Fruit fly (Drosophila melanogaster) whole organism, embryonic: ENCODE measurements around the gene sesB.

ENCODE experiments used
- Blimp-1 ChIP-seq: fragments of 200-800 bp; sonication (Bioruptor generic); optimal IDR thresholded peaks from 3 replicates; lab custom pipeline; 2018; ENCODE audit warnings: missing biosample characterization, missing genetic modification characterization, mild to moderate bottlenecking, moderate library complexity, missing genetic modification reagents
- CG12299 ChIP-seq: fragments of 200-800 bp; sonication (Bioruptor generic); optimal IDR thresholded peaks from 2 replicates; lab custom pipeline; 2018; ENCODE audit warnings: missing biosample characterization, mild to moderate bottlenecking, missing genetic modification characterization
- CG14441 ChIP-seq: fragments of 200-800 bp; sonication (Bioruptor generic); IDR thresholded peaks from 2 replicates; pipeline ENCODE4 v1.3.6; 2022; ENCODE audit warnings: missing biosample characterization, missing genetic modification characterization
- CG14710 ChIP-seq: fragments of 200-800 bp; sonication (Bioruptor generic); optimal IDR thresholded peaks from 3 replicates; lab custom pipeline; 2019; ENCODE audit warnings: missing biosample characterization, mild to moderate bottlenecking, missing genetic modification characterization, moderate library complexity
- CG1647 ChIP-seq: fragments of 200-800 bp; sonication (Bioruptor generic); optimal IDR thresholded peaks from 3 replicates; lab custom pipeline; 2016; ENCODE audit warnings: missing biosample characterization, missing genetic modification characterization
- CG17385 ChIP-seq: fragments of 200-800 bp; sonication (Bioruptor generic); optimal IDR thresholded peaks from 3 replicates; lab custom pipeline; 2018; ENCODE audit warnings: missing biosample characterization, mild to moderate bottlenecking, missing genetic modification characterization
- CG17912 ChIP-seq: fragments of 200-800 bp; sonication (Bioruptor generic); optimal IDR thresholded peaks from 2 replicates; lab custom pipeline; 2018; ENCODE audit warnings: missing biosample characterization, mild to moderate bottlenecking, missing genetic modification characterization
- CG2875 ChIP-seq: fragments of 200-800 bp; sonication (Bioruptor generic); optimal IDR thresholded peaks from 2 replicates; lab custom pipeline; 2017; ENCODE audit warnings: missing biosample characterization, mild to moderate bottlenecking, missing genetic modification characterization, missing genetic modification reagents
- CG30431 ChIP-seq: fragments of 200-800 bp; sonication (Bioruptor generic); optimal IDR thresholded peaks from 2 replicates; lab custom pipeline; 2017; ENCODE audit warnings: missing biosample characterization, missing genetic modification characterization
- CG3163 ChIP-seq: fragments of 200-800 bp; sonication (Bioruptor generic); optimal IDR thresholded peaks from 3 replicates; lab custom pipeline; 2016; ENCODE audit warnings: missing biosample characterization, missing genetic modification characterization
- CG34422 ChIP-seq: fragments of 200-800 bp; sonication (Bioruptor generic); IDR thresholded peaks from 3 replicates; pipeline ENCODE4 v1.3.6; 2022; ENCODE audit warnings: missing biosample characterization, missing genetic modification characterization
- CG4404 ChIP-seq: fragments of 200-800 bp; sonication (Bioruptor generic); IDR thresholded peaks from 2 replicates; pipeline ENCODE4 v1.3.6; 2022; ENCODE audit warnings: missing biosample characterization, missing genetic modification characterization
- CG5180 ChIP-seq: fragments of 200-800 bp; sonication (Bioruptor generic); optimal IDR thresholded peaks from 3 replicates; lab custom pipeline; 2017; ENCODE audit warnings: missing biosample characterization, missing genetic modification characterization, mild to moderate bottlenecking, moderate library complexity, missing genetic modification reagents
- CG6765 ChIP-seq: fragments of 200-800 bp; sonication (Bioruptor generic); optimal IDR thresholded peaks from 3 replicates; lab custom pipeline; 2017; ENCODE audit warnings: missing biosample characterization, mild to moderate bottlenecking, missing genetic modification characterization
- CG6854 ChIP-seq: fragments of 200-800 bp; sonication (Bioruptor generic); optimal IDR thresholded peaks from 3 replicates; lab custom pipeline; 2017; ENCODE audit warnings: missing biosample characterization, mild to moderate bottlenecking, missing genetic modification characterization
- CG7271 ChIP-seq: fragments of 200-800 bp; sonication (Bioruptor generic); optimal IDR thresholded peaks from 2 replicates; lab custom pipeline; 2018; ENCODE audit warnings: missing biosample characterization, mild to moderate bottlenecking, missing genetic modification characterization, moderate library complexity
- CG8089 ChIP-seq: fragments of 200-800 bp; sonication (Bioruptor generic); optimal IDR thresholded peaks from 3 replicates; lab custom pipeline; 2016; ENCODE audit warnings: missing biosample characterization, missing genetic modification characterization
- CG8765 ChIP-seq: fragments of 200-800 bp; sonication (Bioruptor generic); IDR thresholded peaks from 2 replicates; pipeline ENCODE4 v1.3.6; 2022; ENCODE audit warnings: missing biosample characterization, missing genetic modification characterization
- CG8924 ChIP-seq: fragments of 200-800 bp; optimal IDR thresholded peaks from 3 replicates; lab custom pipeline; 2019; ENCODE audit warnings: missing biosample characterization, mild to moderate bottlenecking, missing genetic modification characterization, moderate library complexity
- CG9797 ChIP-seq: fragments of 200-800 bp; sonication (Bioruptor generic); optimal IDR thresholded peaks from 3 replicates; lab custom pipeline; 2018; ENCODE audit warnings: missing biosample characterization, mild to moderate bottlenecking, missing genetic modification characterization
- Elba2 ChIP-seq: fragments of 200-800 bp; sonication (Bioruptor generic); optimal IDR thresholded peaks from 3 replicates; lab custom pipeline; 2016; ENCODE audit warnings: missing biosample characterization, missing genetic modification characterization
- Fer1 ChIP-seq: fragments of 200-800 bp; sonication (Bioruptor generic); optimal IDR thresholded peaks from 2 replicates; lab custom pipeline; 2017; ENCODE audit warnings: missing biosample characterization, mild to moderate bottlenecking, missing genetic modification characterization
- HmgZ ChIP-seq: fragments of 200-800 bp; sonication (Bioruptor generic); optimal IDR thresholded peaks from 2 replicates; lab custom pipeline; 2018; ENCODE audit warnings: missing biosample characterization, mild to moderate bottlenecking, missing genetic modification characterization
- MBD-R2 ChIP-seq: fragments of 200-800 bp; sonication (Bioruptor generic); IDR thresholded peaks from 2 replicates; pipeline ENCODE4 v1.3.6; 2022; ENCODE audit warnings: missing biosample characterization, missing genetic modification characterization
- Sox102F ChIP-seq: fragments of 200-800 bp; sonication (Bioruptor generic); optimal IDR thresholded peaks from 2 replicates; lab custom pipeline; 2018; ENCODE audit warnings: missing biosample characterization, mild to moderate bottlenecking, missing genetic modification characterization, moderate library complexity
- Spps ChIP-seq: fragments of 200-800 bp; sonication (Bioruptor generic); optimal IDR thresholded peaks from 2 replicates; lab custom pipeline; 2018; ENCODE audit warnings: missing biosample characterization, mild to moderate bottlenecking, missing genetic modification characterization
- al ChIP-seq: fragments of 200-800 bp; sonication (Bioruptor generic); IDR thresholded peaks from 2 replicates; pipeline ENCODE4 v1.3.6; 2022; ENCODE audit warnings: missing biosample characterization, missing genetic modification characterization
- bbx ChIP-seq: fragments of 200-800 bp; sonication (Bioruptor generic); IDR thresholded peaks from 2 replicates; pipeline ENCODE4 v1.3.6; 2022; ENCODE audit warnings: missing biosample characterization, missing genetic modification characterization; ENCODE audit not compliant: partially characterized antibody
- cad ChIP-seq: fragments of >200 bp; optimal IDR thresholded peaks from 2 replicates; lab custom pipeline; 2017; ENCODE audit warnings: missing biosample characterization, missing genetic modification characterization
- chn ChIP-seq: fragments of 200-800 bp; sonication (Bioruptor generic); optimal IDR thresholded peaks from 2 replicates; lab custom pipeline; 2016; ENCODE audit warnings: missing biosample characterization, missing genetic modification characterization
- ci ChIP-seq: fragments of 200-800 bp; sonication (Bioruptor generic); IDR thresholded peaks from 3 replicates; pipeline ENCODE4 v1.3.6; 2022; ENCODE audit warnings: missing biosample characterization, missing genetic modification characterization
- crp ChIP-seq, 2 experiments: fragments of 200-800 bp; sonication (Bioruptor generic); optimal IDR thresholded peaks; 2 replicates in 1 of 2; 3 replicates in 1 of 2; lab custom pipeline; 2017; ENCODE audit warnings: missing biosample characterization in 2 of 2, missing genetic modification characterization in 2 of 2, mild to moderate bottlenecking in 1 of 2, moderate library complexity in 1 of 2
- cwo ChIP-seq: fragments of 200-800 bp; sonication (Bioruptor generic); optimal IDR thresholded peaks from 3 replicates; lab custom pipeline; 2017; ENCODE audit warnings: missing biosample characterization, missing genetic modification characterization, mild to moderate bottlenecking, moderate library complexity, missing genetic modification reagents
- dmrt99B ChIP-seq: fragments of 200-800 bp; sonication (Bioruptor generic); optimal IDR thresholded peaks from 2 replicates; lab custom pipeline; 2018; ENCODE audit warnings: missing biosample characterization, mild to moderate bottlenecking, missing genetic modification characterization, moderate library complexity
- ems ChIP-seq: fragments of 200-800 bp; sonication (Bioruptor generic); optimal IDR thresholded peaks from 3 replicates; lab custom pipeline; 2016; ENCODE audit warnings: missing biosample characterization, missing genetic modification characterization
- esg ChIP-seq: fragments of 200-800 bp; sonication (Bioruptor generic); conservative IDR thresholded peaks from 2 replicates; pipeline ENCODE4 v1.3.6; 2022; ENCODE audit warnings: missing biosample characterization, missing genetic modification characterization
- fru ChIP-seq: fragments of >200 bp; optimal IDR thresholded peaks from 2 replicates; lab custom pipeline; 2017
- fu2 ChIP-seq: fragments of 200-800 bp; sonication (Bioruptor generic); optimal IDR thresholded peaks from 2 replicates; lab custom pipeline; 2016; ENCODE audit warnings: missing biosample characterization, missing genetic modification characterization
- grau ChIP-seq: fragments of 200-800 bp; optimal IDR thresholded peaks from 3 replicates; lab custom pipeline; 2019; ENCODE audit warnings: missing biosample characterization, mild to moderate bottlenecking, missing genetic modification characterization, moderate library complexity
- nom ChIP-seq: fragments of 200-800 bp; sonication (Bioruptor generic); optimal IDR thresholded peaks from 2 replicates; lab custom pipeline; 2017; ENCODE audit warnings: missing biosample characterization, missing genetic modification characterization, mild to moderate bottlenecking, moderate library complexity, missing genetic modification reagents
- org-1 ChIP-seq: fragments of 200-800 bp; sonication (Bioruptor generic); optimal IDR thresholded peaks from 2 replicates; lab custom pipeline; 2017; ENCODE audit warnings: missing biosample characterization, missing genetic modification characterization
- p53 ChIP-seq: fragments of 200-800 bp; sonication (Bioruptor generic); optimal IDR thresholded peaks from 2 replicates; lab custom pipeline; 2016; ENCODE audit warnings: missing biosample characterization, missing genetic modification characterization
- pum ChIP-seq: fragments of 200-800 bp; sonication (Bioruptor generic); optimal IDR thresholded peaks from 2 replicates; lab custom pipeline; 2016; ENCODE audit warnings: missing biosample characterization, missing genetic modification characterization
- repo ChIP-seq: fragments of 200-800 bp; sonication (Bioruptor generic); optimal IDR thresholded peaks from 2 replicates; lab custom pipeline; 2016; ENCODE audit warnings: missing biosample characterization, missing genetic modification characterization
- ro ChIP-seq: fragments of 200-800 bp; sonication (Bioruptor generic); IDR thresholded peaks from 2 replicates; pipeline ENCODE4 v1.3.6; 2022; ENCODE audit warnings: missing biosample characterization, missing genetic modification characterization
- sens ChIP-seq: fragments of 200-800 bp; sonication (Bioruptor generic); peaks from one replicate; lab custom pipeline; 2016; ENCODE audit warnings: missing biosample characterization, missing genetic modification characterization
- slou ChIP-seq: fragments of 200-800 bp; sonication (Bioruptor generic); optimal IDR thresholded peaks from 3 replicates; lab custom pipeline; 2016; ENCODE audit warnings: missing biosample characterization, missing genetic modification characterization
- unc-4 ChIP-seq: fragments of 200-800 bp; sonication (Bioruptor generic); IDR thresholded peaks from 2 replicates; pipeline ENCODE4 v1.3.6; 2022; ENCODE audit warnings: missing biosample characterization, missing genetic modification characterization; ENCODE audit not compliant: partially characterized antibody
- zf30C ChIP-seq: fragments of 200-800 bp; sonication (Bioruptor generic); optimal IDR thresholded peaks from 3 replicates; lab custom pipeline; 2018; ENCODE audit warnings: missing biosample characterization, mild to moderate bottlenecking, missing genetic modification characterization

Gene sesB

DNA sequence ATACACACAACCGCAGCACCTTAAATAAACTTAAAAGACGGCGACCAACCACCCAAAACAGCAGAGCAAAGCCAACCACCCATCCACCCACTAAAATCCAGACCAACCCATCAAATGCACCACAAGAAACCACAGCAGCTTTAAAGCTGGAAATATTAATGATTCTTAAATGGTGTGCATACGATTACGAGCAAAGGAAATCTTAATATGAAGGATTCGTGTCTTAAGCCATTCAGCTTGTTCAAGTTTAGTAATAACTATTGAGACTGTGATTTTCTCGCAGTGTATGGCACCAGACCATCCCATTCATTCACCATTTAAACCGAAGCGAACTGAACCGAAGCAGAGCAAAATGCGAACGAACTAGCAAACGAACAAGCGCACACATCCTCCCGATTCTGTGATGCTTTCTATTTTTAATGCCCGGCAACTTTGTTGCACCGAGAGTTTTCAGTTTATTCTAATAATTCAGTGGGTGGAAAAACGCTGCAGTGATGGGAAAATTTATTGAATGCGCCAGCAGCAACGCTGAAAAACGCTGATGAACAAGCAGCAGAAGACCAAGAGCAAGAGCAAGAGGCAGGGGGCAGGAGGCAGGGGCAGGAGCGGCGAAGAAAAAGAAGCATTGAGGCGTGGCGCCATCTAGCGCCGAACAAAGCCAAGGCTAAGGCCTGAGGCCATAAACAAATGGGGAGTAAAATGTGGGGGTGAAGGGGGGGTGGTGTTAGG is 49.2 kb downstream of the sesB start (continued):
- TF ChIP-seq crp (GFP tag; optimal IDR thresholded peaks at IDR 0.05; lab: Kevin White, UChicago) (peak in 1 of 2 experiments; percentile 27), CG4404 (GFP tag; lab: Robert Waterston, UW) (peak; percentile 49), CG9797 (no peak), CG17385 (GFP tag; lab: Kevin White, UChicago) (peak; percentile 85), CG8924 (tag; lab: Kevin White, UChicago) (peak; percentile 88), cwo (GFP tag; lab: Kevin White, UChicago) (peak; percentile 83), slou (GFP tag; lab: Kevin White, UChicago) (peak; percentile 61), HmgZ (tag; lab: Kevin White, UChicago) (peak; percentile 83), CG17912 (GFP tag; lab: Kevin White, UChicago) (peak; percentile 27), fru (lab: Kevin White, UChicago) (no peak), repo (peak; percentile 59), grau (peak; percentile 87), ci (GFP tag; lab: Robert Waterston, UW) (peak; percentile 94), CG14441 (GFP tag; lab: Robert Waterston, UW) (peak; percentile 86), Blimp-1 (peak; percentile 90), ro (GFP tag; lab: Robert Waterston, UW) (peak; percentile 55), MBD-R2 (GFP tag; lab: Robert Waterston, UW) (peak; percentile 49; the same call in 1 of the 2 replicates), CG5180 (GFP tag; lab: Kevin White, UChicago) (peak; percentile 66), CG1647 (GFP tag; lab: Kevin White, UChicago) (peak; percentile 68), Sox102F (peak; percentile 93), esg (GFP tag; lab: Robert Waterston, UW) (peak; percentile 85), al (0 out of 2 replicates have a peak, but pooled peaks have one; percentile 42), CG7271 (tag; lab: Kevin White, UChicago) (no peak), CG8765 (GFP tag; lab: Robert Waterston, UW) (peak; percentile 59; the same call in 1 of the 2 replicates), CG8089 (GFP tag; lab: Kevin White, UChicago) (peak; percentile 74), ems (GFP tag; lab: Kevin White, UChicago) (peak; percentile 84), org-1 (GFP tag; lab: Kevin White, UChicago) (peak; percentile 81), nom (GFP tag; lab: Kevin White, UChicago) (no peak), p53 (GFP tag; lab: Kevin White, UChicago) (no peak), CG12299 (tag; lab: Kevin White, UChicago) (peak; percentile 69), CG3163 (GFP tag; lab: Kevin White, UChicago) (peak; percentile 70), CG14710 (peak; percentile 77), chn (GFP tag; lab: Kevin White, UChicago) (peak; percentile 70), CG30431 (GFP tag; lab: Kevin White, UChicago) (peak; percentile 80), CG2875 (peak; percentile 82), CG34422 (GFP tag; lab: Robert Waterston, UW) (peak; percentile 87), fu2 (peak; percentile 83), Elba2 (no peak), pum (GFP tag; lab: Kevin White, UChicago) (peak; percentile 84), CG6854 (peak; percentile 78), zf30C (GFP tag; lab: Kevin White, UChicago) (peak; percentile 69), Spps (tag; lab: Kevin White, UChicago) (peak; percentile 69), sens (GFP tag; lab: Kevin White, UChicago) (peak; percentile 98), dmrt99B (peak; percentile 95), cad (GFP tag; lab: Kevin White, UChicago) (no peak), CG6765 (GFP tag; lab: Kevin White, UChicago) (peak; percentile 48), unc-4 (GFP tag; lab: Robert Waterston, UW) (no peak), Fer1 (GFP tag; lab: Kevin White, UChicago) (peak; percentile 89), bbx (GFP tag; lab: Robert Waterston, UW) (no peak)
